Worm (Caenorhabditis elegans) whole organism, L4 larva: ENCODE measurements around the gene F09G8.5.

ENCODE experiments used
- F49E8.2 ChIP-seq: sonication (generic microtip); optimal IDR thresholded peaks from 2 replicates; lab custom pipeline; 2016; ENCODE audit warnings: missing compliant biosample characterization, mild to moderate bottlenecking, missing genetic modification characterization, borderline replicate concordance
- ama-1 ChIP-seq: fragments of 150-350 bp; optimal IDR thresholded peaks from 2 replicates; lab custom pipeline; 2014; ENCODE audit warnings: inconsistent platforms, mixed read lengths
- ceh-20 ChIP-seq: fragments of 200-800 bp; sonication (Bioruptor generic); IDR thresholded peaks from 2 replicates; pipeline ENCODE4 v1.3.6; 2022; ENCODE audit warnings: missing genetic modification reagents, missing genetic modification characterization, missing compliant biosample characterization
- ceh-82 ChIP-seq: sonication (generic microtip); optimal IDR thresholded peaks from 2 replicates; lab custom pipeline; 2017; ENCODE audit warnings: missing biosample characterization, missing genetic modification characterization
- daf-12 ChIP-seq: fragments of 150-350 bp; optimal IDR thresholded peaks from 2 replicates; lab custom pipeline; 2014; ENCODE audit warnings: missing biosample characterization, missing genetic modification reagents, missing genetic modification characterization
- daf-8 ChIP-seq: fragments of 200-800 bp; sonication (Bioruptor generic); IDR thresholded peaks from 2 replicates; pipeline ENCODE4 v1.3.6; 2022; ENCODE audit warnings: missing genetic modification characterization, missing compliant biosample characterization
- fos-1 ChIP-seq: fragments of 150-350 bp; optimal IDR thresholded peaks from 2 replicates; lab custom pipeline; 2014; ENCODE audit warnings: missing biosample characterization, missing genetic modification characterization
- hlh-30 ChIP-seq: sonication (generic microtip); optimal IDR thresholded peaks from 2 replicates; lab custom pipeline; 2017; ENCODE audit warnings: antibody characterized with exemption, mild to moderate bottlenecking, missing genetic modification characterization, missing compliant biosample characterization; ENCODE audit not compliant: insufficient read depth
- nhr-25 ChIP-seq: sonication (generic microtip); optimal IDR thresholded peaks from 2 replicates; lab custom pipeline; 2017; ENCODE audit warnings: missing genetic modification characterization, mild to moderate bottlenecking, missing compliant biosample characterization, antibody characterized with exemption, moderate library complexity, borderline replicate concordance; ENCODE audit not compliant: insufficient read depth
- pha-4 ChIP-seq, 2 experiments: fragments of 150-350 bp in 1 of 2; fragments of 200-800 bp in 1 of 2; sonication (Bioruptor generic) in 1 of 2; IDR thresholded peaks in 1 of 2; optimal IDR thresholded peaks in 1 of 2; 2 replicates each; pipeline versions ENCODE4 v1.3.6 to Lab custom; 2014 to 2022; ENCODE audit warnings: missing genetic modification characterization in 2 of 2, missing genetic modification reagents in 2 of 2, missing biosample characterization in 1 of 2, missing compliant biosample characterization in 1 of 2
- tra-1 ChIP-seq: fragments of 200-800 bp; sonication (Bioruptor generic); IDR thresholded peaks from 2 replicates; pipeline ENCODE4 v1.3.6; 2022; ENCODE audit warnings: missing genetic modification reagents, missing genetic modification characterization, missing compliant biosample characterization
- unc-62 ChIP-seq, 3 experiments: fragments of 150-350 bp in 1 of 3; sonication (generic microtip); optimal IDR thresholded peaks in 2 of 3; peaks in 1 of 3; 1 replicate in 1 of 3; 2 replicates in 2 of 3; lab custom pipeline; 2014 to 2017; ENCODE audit warnings: missing biosample characterization in 3 of 3, missing genetic modification characterization in 3 of 3, missing genetic modification reagents in 3 of 3, missing genotype in 1 of 3

DNA sequence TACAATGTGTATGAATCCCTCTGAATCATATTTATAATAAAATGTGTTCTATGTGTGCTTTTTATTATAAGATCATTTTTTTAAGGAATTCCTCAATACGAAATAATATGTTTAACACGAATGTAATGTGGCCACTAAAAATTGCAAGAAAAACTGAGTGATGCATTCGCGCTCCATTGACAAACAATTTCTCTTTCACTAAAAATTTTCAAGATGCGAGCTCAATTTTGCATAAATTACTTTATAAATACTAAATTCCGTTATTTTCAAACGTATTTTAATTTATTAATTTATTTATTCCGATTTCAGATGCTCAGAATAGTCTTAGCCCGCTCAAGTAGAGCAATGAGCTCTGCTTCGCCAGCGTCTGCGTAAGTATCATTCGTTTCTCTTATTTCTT, 11.0 kb downstream of the F09G8.5 start, which contains the start of gene mrps-9:
- no peak for TF ChIP-seq daf-12 (tag; lab: Kevin White, UChicago)
- no peak for TF ChIP-seq fos-1 (tag; lab: Kevin White, UChicago)
- TF ChIP-seq tra-1 (GFP tag; lab: Robert Waterston, UW): no peak
- TF ChIP-seq ceh-82: no peak
- no peak for TF ChIP-seq ceh-20 (GFP tag; lab: Robert Waterston, UW)
- no peak for TF ChIP-seq unc-62 (GFP tag; optimal IDR thresholded peaks at IDR 0.05 in 1 of 2; lab: Kevin White, UChicago)
- no peak for TF ChIP-seq unc-62 (tag; optimal IDR thresholded peaks at IDR 0.05; lab: Kevin White, UChicago)
- no peak for TF ChIP-seq pha-4 (GFP tag; IDR thresholded peaks at IDR 0.05; lab: Robert Waterston, UW)
- no peak for TF ChIP-seq pha-4 (tag; optimal IDR thresholded peaks at IDR 0.05; lab: Kevin White, UChicago)
- TF ChIP-seq ama-1: no peak
- no peak for TF ChIP-seq daf-8 (GFP tag; lab: Robert Waterston, UW)
- no peak for TF ChIP-seq nhr-25
- TF ChIP-seq hlh-30 (tag; lab: Kevin White, UChicago): peak; percentile 2
- TF ChIP-seq F49E8.2: no peak
